Worm (Caenorhabditis elegans) whole organism, L4 larva: ENCODE results near the gene mca-2.

Experiments used
- F10B5.3 ChIP-seq: sonication (generic microtip); optimal IDR thresholded peaks from 2 replicates; lab custom pipeline; 2016; ENCODE audit warnings: mild to moderate bottlenecking, missing genetic modification characterization, missing compliant biosample characterization
- T20F7.1 ChIP-seq: fragments of 200-800 bp; sonication (Bioruptor generic); optimal IDR thresholded peaks from 2 replicates; lab custom pipeline; 2018; ENCODE audit warnings: mild to moderate bottlenecking, missing genetic modification characterization, missing compliant biosample characterization
- T26A8.4 ChIP-seq: fragments of 200-800 bp; sonication (Bioruptor generic); IDR thresholded peaks from 2 replicates; pipeline ENCODE4 v1.3.6; 2022; ENCODE audit warnings: missing genetic modification characterization, missing compliant biosample characterization
- Y75B8A.6 ChIP-seq: fragments of 200-800 bp; sonication (Bioruptor generic); IDR thresholded peaks from 2 replicates; pipeline ENCODE4 v1.3.6; 2022; ENCODE audit warnings: missing genetic modification reagents, missing genetic modification characterization, missing compliant biosample characterization
- aha-1 ChIP-seq: fragments of 150-350 bp; peaks from one replicate; lab custom pipeline; 2014; ENCODE audit warnings: missing biosample characterization, missing genetic modification characterization
- ceh-28 ChIP-seq: fragments of 150-350 bp; optimal IDR thresholded peaks from 2 replicates; lab custom pipeline; 2014; ENCODE audit warnings: missing biosample characterization, missing genetic modification reagents, missing genetic modification characterization
- daf-16 ChIP-seq, 3 experiments: sonication (generic microtip); optimal IDR thresholded peaks; 2 replicates each; lab custom pipeline; 2016 to 2017; ENCODE audit warnings: missing genetic modification characterization in 3 of 3, missing genetic modification reagents in 3 of 3, mild to moderate bottlenecking in 2 of 3, missing compliant biosample characterization in 2 of 3, missing biosample characterization in 1 of 3, moderate library complexity in 1 of 3
- daf-8 ChIP-seq: fragments of 200-800 bp; sonication (Bioruptor generic); IDR thresholded peaks from 2 replicates; pipeline ENCODE4 v1.3.6; 2022; ENCODE audit warnings: missing genetic modification characterization, missing compliant biosample characterization
- dmd-6 ChIP-seq: fragments of 200-800 bp; sonication (Bioruptor generic); IDR thresholded peaks from 2 replicates; pipeline ENCODE4 v1.3.6; 2022; ENCODE audit warnings: missing genetic modification reagents, missing genetic modification characterization, missing compliant biosample characterization
- dmd-8 ChIP-seq: fragments of 200-800 bp; sonication (Bioruptor generic); IDR thresholded peaks from 2 replicates; pipeline ENCODE4 v1.3.6; 2022; ENCODE audit warnings: missing genetic modification characterization, missing compliant biosample characterization
- dve-1 ChIP-seq: sonication (generic microtip); optimal IDR thresholded peaks from 2 replicates; lab custom pipeline; 2017; ENCODE audit warnings: antibody characterized with exemption, mild to moderate bottlenecking, missing genetic modification characterization, missing compliant biosample characterization; ENCODE audit not compliant: insufficient read depth
- egl-27 ChIP-seq: sonication (generic microtip); optimal IDR thresholded peaks from 3 replicates; lab custom pipeline; 2017; ENCODE audit warnings: missing biosample characterization, missing genetic modification reagents, missing genetic modification characterization
- egl-43 ChIP-seq: fragments of 200-800 bp; sonication (Bioruptor generic); IDR thresholded peaks from 2 replicates; pipeline ENCODE4 v1.3.6; 2022; ENCODE audit warnings: missing genetic modification reagents, missing genetic modification characterization, missing compliant biosample characterization
- gei-8 ChIP-seq: fragments of 200-800 bp; sonication (Bioruptor generic); optimal IDR thresholded peaks from 2 replicates; lab custom pipeline; 2018; ENCODE audit warnings: mild to moderate bottlenecking, missing genetic modification characterization, missing compliant biosample characterization
- lim-7 ChIP-seq: fragments of 200-800 bp; sonication (Bioruptor generic); IDR thresholded peaks from 2 replicates; pipeline ENCODE4 v1.3.6; 2022; ENCODE audit warnings: missing genetic modification characterization, missing compliant biosample characterization
- lin-1 ChIP-seq: fragments of 200-800 bp; sonication (Bioruptor generic); IDR thresholded peaks from 2 replicates; pipeline ENCODE4 v1.3.6; 2022; ENCODE audit warnings: missing genetic modification reagents, missing genetic modification characterization, missing compliant biosample characterization
- lin-13 ChIP-seq: fragments of 150-350 bp; optimal IDR thresholded peaks from 2 replicates; lab custom pipeline; 2014; ENCODE audit warnings: missing biosample characterization, missing genetic modification reagents, missing genetic modification characterization
- lin-29 ChIP-seq: fragments of 200-800 bp; sonication (Bioruptor generic); IDR thresholded peaks from 2 replicates; pipeline ENCODE4 v1.3.6; 2022; ENCODE audit warnings: missing genetic modification reagents, missing genetic modification characterization, missing compliant biosample characterization
- lin-38 ChIP-seq: fragments of 200-800 bp; sonication (Bioruptor generic); IDR thresholded peaks from 2 replicates; pipeline ENCODE4 v1.3.6; 2022; ENCODE audit warnings: missing genetic modification reagents, missing genetic modification characterization, missing compliant biosample characterization
- lsy-2 ChIP-seq, 2 experiments: fragments of 150-350 bp in 1 of 2; sonication (generic microtip) in 1 of 2; optimal IDR thresholded peaks; 2 replicates each; lab custom pipeline; 2014 to 2017; ENCODE audit warnings: missing biosample characterization in 2 of 2, missing genetic modification characterization in 2 of 2
- mdt-29 ChIP-seq: fragments of 200-800 bp; sonication (Bioruptor generic); IDR thresholded peaks from 2 replicates; pipeline ENCODE4 v1.3.6; 2022; ENCODE audit warnings: missing genetic modification reagents, missing genetic modification characterization, missing compliant biosample characterization
- mep-1 ChIP-seq: fragments of 150-350 bp; sonication (generic microtip); optimal IDR thresholded peaks from 3 replicates; lab custom pipeline; 2014; ENCODE audit warnings: missing biosample characterization, missing genetic modification characterization
- mes-2 ChIP-seq: sonication (generic microtip); optimal IDR thresholded peaks from 2 replicates; lab custom pipeline; 2016; ENCODE audit warnings: missing genotype, mild to moderate bottlenecking, missing genetic modification characterization, missing compliant biosample characterization; ENCODE audit not compliant: poor library complexity, severe bottlenecking
- nhr-10 ChIP-seq: fragments of 150-350 bp; optimal IDR thresholded peaks from 2 replicates; lab custom pipeline; 2014; ENCODE audit warnings: missing biosample characterization, missing genetic modification characterization
- nhr-102 ChIP-seq: sonication (generic microtip); optimal IDR thresholded peaks from 2 replicates; lab custom pipeline; 2016; ENCODE audit warnings: mild to moderate bottlenecking, missing genetic modification characterization, moderate library complexity, missing compliant biosample characterization
- nhr-11 ChIP-seq: fragments of 150-350 bp; optimal IDR thresholded peaks from 2 replicates; lab custom pipeline; 2014; ENCODE audit warnings: missing biosample characterization, missing genetic modification characterization
- nhr-111 ChIP-seq: fragments of 200-800 bp; sonication (Bioruptor generic); optimal IDR thresholded peaks from 2 replicates; lab custom pipeline; 2018; ENCODE audit warnings: mild to moderate bottlenecking, missing genetic modification characterization, missing compliant biosample characterization
- nhr-25 ChIP-seq: sonication (generic microtip); optimal IDR thresholded peaks from 2 replicates; lab custom pipeline; 2017; ENCODE audit warnings: missing genetic modification characterization, mild to moderate bottlenecking, missing compliant biosample characterization, antibody characterized with exemption, moderate library complexity, borderline replicate concordance; ENCODE audit not compliant: insufficient read depth
- nhr-48 ChIP-seq: sonication (generic microtip); optimal IDR thresholded peaks from 2 replicates; lab custom pipeline; 2016; ENCODE audit warnings: mild to moderate bottlenecking, missing genetic modification characterization, missing compliant biosample characterization
- nhr-76 ChIP-seq: fragments of 150-350 bp; optimal IDR thresholded peaks from 2 replicates; lab custom pipeline; 2014; ENCODE audit warnings: missing biosample characterization, missing genetic modification characterization
- nhr-77 ChIP-seq: fragments of 150-350 bp; optimal IDR thresholded peaks from 2 replicates; lab custom pipeline; 2014; ENCODE audit warnings: missing biosample characterization, missing genetic modification characterization
- pha-4 ChIP-seq, 2 experiments: fragments of 150-350 bp in 1 of 2; fragments of 200-800 bp in 1 of 2; sonication (Bioruptor generic) in 1 of 2; IDR thresholded peaks in 1 of 2; optimal IDR thresholded peaks in 1 of 2; 2 replicates each; pipeline versions ENCODE4 v1.3.6 to Lab custom; 2014 to 2022; ENCODE audit warnings: missing genetic modification characterization in 2 of 2, missing genetic modification reagents in 2 of 2, missing biosample characterization in 1 of 2, missing compliant biosample characterization in 1 of 2
- rbr-2 ChIP-seq: sonication (generic microtip); optimal IDR thresholded peaks from 2 replicates; lab custom pipeline; 2016; ENCODE audit warnings: missing genotype, missing genetic modification characterization, missing compliant biosample characterization
- saeg-2 ChIP-seq: fragments of 200-800 bp; sonication (Bioruptor generic); IDR thresholded peaks from 2 replicates; pipeline ENCODE4 v1.3.6; 2022; ENCODE audit warnings: missing genetic modification reagents, missing genetic modification characterization, missing compliant biosample characterization
- snpc-1.2 ChIP-seq: fragments of 200-800 bp; sonication (Bioruptor generic); IDR thresholded peaks from 2 replicates; pipeline ENCODE4 v1.3.6; 2022; ENCODE audit warnings: missing genetic modification reagents, missing genetic modification characterization, missing compliant biosample characterization
- unc-62 ChIP-seq, 3 experiments: fragments of 150-350 bp in 1 of 3; sonication (generic microtip); optimal IDR thresholded peaks in 2 of 3; peaks in 1 of 3; 1 replicate in 1 of 3; 2 replicates in 2 of 3; lab custom pipeline; 2014 to 2017; ENCODE audit warnings: missing biosample characterization in 3 of 3, missing genetic modification characterization in 3 of 3, missing genetic modification reagents in 3 of 3, missing genotype in 1 of 3
- zag-1 ChIP-seq: fragments of 150-350 bp; optimal IDR thresholded peaks from 2 replicates; lab custom pipeline; 2014; ENCODE audit warnings: missing biosample characterization, missing genetic modification characterization
- zfp-3 ChIP-seq: fragments of 200-800 bp; sonication (Bioruptor generic); conservative IDR thresholded peaks from 2 replicates; pipeline ENCODE4 v1.3.6; 2022; ENCODE audit warnings: missing genetic modification reagents, missing genetic modification characterization, missing compliant biosample characterization
- zip-11 ChIP-seq: fragments of 200-800 bp; sonication (Bioruptor generic); IDR thresholded peaks from 2 replicates; pipeline ENCODE4 v1.3.6; 2022; ENCODE audit warnings: missing genetic modification characterization, missing compliant biosample characterization

mca-2 gene

ce11 chrIV:2111300-2111874 is 27.6 kb downstream of the mca-2 start, which contains the start of gene che-6:
Gene che-6, minus strand, starts transcription at chrIV:2111408.
- no peak for TF ChIP-seq gei-8 (GFP tag; lab: Kevin White, UChicago)
- TF ChIP-seq unc-62 (GFP tag; optimal IDR thresholded peaks at IDR 0.05 in 1 of 2; lab: Kevin White, UChicago): no peak
- no peak for TF ChIP-seq unc-62 (tag; optimal IDR thresholded peaks at IDR 0.05; lab: Kevin White, UChicago)
- 0 out of 2 replicates have a peak, but pooled peaks have one; percentile 29 for TF ChIP-seq T26A8.4 (GFP tag; lab: Robert Waterston, UW)
- TF ChIP-seq egl-43 (GFP tag; lab: Robert Waterston, UW): no peak
- TF ChIP-seq T20F7.1 (GFP tag; lab: Kevin White, UChicago): peak; percentile 34
- TF ChIP-seq lin-13 (GFP tag; lab: Kevin White, UChicago): no peak
- 0 out of 2 replicates have a peak, but pooled peaks have one; percentile 51 for TF ChIP-seq pha-4 (GFP tag; IDR thresholded peaks at IDR 0.05; lab: Robert Waterston, UW)
- no peak for TF ChIP-seq pha-4 (tag; optimal IDR thresholded peaks at IDR 0.05; lab: Kevin White, UChicago)
- TF ChIP-seq dmd-6 (GFP tag; lab: Robert Waterston, UW): peak; percentile 39
- TF ChIP-seq lim-7 (GFP tag; lab: Robert Waterston, UW): 0 out of 2 replicates have a peak, but pooled peaks have one; percentile 19
- TF ChIP-seq nhr-102 (tag; lab: Kevin White, UChicago): peak; percentile 37
- TF ChIP-seq zag-1: no peak
- peak; percentile 45 for TF ChIP-seq dve-1 (tag; lab: Kevin White, UChicago)
- peak in 1 of 2 experiments; percentile 12 for TF ChIP-seq lsy-2 (tag; optimal IDR thresholded peaks at IDR 0.05; lab: Kevin White, UChicago)
- peak; percentile 60; the same call in 1 of the 2 replicates for TF ChIP-seq saeg-2 (GFP tag; lab: Robert Waterston, UW)
- TF ChIP-seq lin-38 (GFP tag; lab: Robert Waterston, UW): peak; percentile 58
- 0 out of 2 replicates have a peak, but pooled peaks have one; percentile 44 for TF ChIP-seq Y75B8A.6 (GFP tag; lab: Robert Waterston, UW)
- TF ChIP-seq nhr-77 (tag; lab: Kevin White, UChicago): no peak
- TF ChIP-seq nhr-10 (tag; lab: Kevin White, UChicago): no peak
- TF ChIP-seq zip-11: no peak
- TF ChIP-seq rbr-2 (tag; lab: Kevin White, UChicago): no peak
- peak; percentile 86 for TF ChIP-seq aha-1
- TF ChIP-seq ceh-28 (tag; lab: Kevin White, UChicago): no peak
- no peak for TF ChIP-seq daf-16 (GFP tag; optimal IDR thresholded peaks at IDR 0.05; lab: Kevin White, UChicago)
- TF ChIP-seq daf-16 (tag; optimal IDR thresholded peaks at IDR 0.05; lab: Kevin White, UChicago): peak; percentile 22
- TF ChIP-seq mep-1: peak; percentile 31
- peak; percentile 26 for TF ChIP-seq zfp-3 (GFP tag; lab: Robert Waterston, UW)
- 0 out of 2 replicates have a peak, but pooled peaks have one; percentile 20 for TF ChIP-seq dmd-8 (GFP tag; lab: Robert Waterston, UW)
- peak; percentile 9 for TF ChIP-seq nhr-48 (tag; lab: Kevin White, UChicago)

- TF ChIP-seq snpc-1.2 (no peak), mes-2 (no peak), lin-38 (GFP tag; lab: Robert Waterston, UW) (peak; percentile 6; the same call in 1 of the 2 replicates), daf-8 (no peak), nhr-76 (tag; lab: Kevin White, UChicago) (no peak), mdt-29 (GFP tag; lab: Robert Waterston, UW) (peak; percentile 81), daf-16 (GFP tag; optimal IDR thresholded peaks at IDR 0.05; lab: Kevin White, UChicago) (no peak), daf-16 (tag; optimal IDR thresholded peaks at IDR 0.05; lab: Kevin White, UChicago) (peak; percentile 35), lin-29 (GFP tag; lab: Robert Waterston, UW) (no peak)
These were observed 29.7 kb downstream of the mca-2 start, which contains the start of gene C23H5.8 for ce11 chrIV:2113362-2114056. Gene C23H5.8, minus strand, starts transcription at chrIV:2113412.

ce11 chrIV:2114337-2114736 is 30.5 kb downstream of the mca-2 start, which contains the start of gene xbx-4:
Gene xbx-4, plus strand, starts transcription at chrIV:2114637.
- TF ChIP-seq nhr-25 (tag; lab: Kevin White, UChicago): no peak
- TF ChIP-seq lin-1 (GFP tag; lab: Robert Waterston, UW): no peak
- no peak for TF ChIP-seq nhr-111 (GFP tag; lab: Kevin White, UChicago)
- peak; percentile 80 for TF ChIP-seq aha-1
- no peak for TF ChIP-seq F10B5.3 (tag; lab: Kevin White, UChicago)
- no peak for TF ChIP-seq nhr-11 (tag; lab: Kevin White, UChicago)
- no peak for TF ChIP-seq egl-27 (tag; lab: Kevin White, UChicago)
